Worm (Caenorhabditis elegans): Measurements from ENCODE around the gene egg-2.

DNA sequence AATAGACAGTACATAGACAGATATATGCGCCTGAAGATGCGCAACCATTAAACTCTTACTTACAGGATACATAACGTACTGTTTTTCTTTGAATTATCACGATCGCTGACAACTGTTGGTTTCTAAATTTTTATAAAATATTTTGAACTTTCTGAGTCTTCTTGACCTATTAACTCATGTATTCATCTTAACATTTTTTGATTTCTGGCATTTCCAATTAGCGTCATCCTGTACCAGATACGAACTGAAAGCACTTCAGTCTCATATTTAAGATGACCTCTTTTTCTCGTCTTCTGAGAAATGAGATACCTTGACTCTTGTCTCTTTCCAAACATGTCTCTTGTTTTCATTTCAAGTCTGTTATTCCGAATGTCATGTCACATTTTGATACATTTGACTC is 46.6 kb downstream of the egg-2 start:
- TF ChIP-seq ceh-20 (GFP tag; IDR thresholded peaks at IDR 0.05): no peak
- TF ChIP-seq lin-13 (GFP tag; optimal IDR thresholded peaks at IDR 0.05): no peak
- TF ChIP-seq lim-7 (GFP tag; IDR thresholded peaks at IDR 0.05): no peak
- no peak for TF ChIP-seq duxl-1 (tag; optimal IDR thresholded peaks at IDR 0.05; ENCODE audit: poor library complexity)
- no peak for TF ChIP-seq nhr-6 (tag; optimal IDR thresholded peaks at IDR 0.05)
- TF ChIP-seq nhr-28 (tag; optimal IDR thresholded peaks at IDR 0.05): no peak
- no peak for TF ChIP-seq fkh-10 (GFP tag; optimal IDR thresholded peaks at IDR 0.05)
- TF ChIP-seq fos-1 (tag; optimal IDR thresholded peaks at IDR 0.05): no peak
- TF ChIP-seq lin-29 (GFP tag; IDR thresholded peaks at IDR 0.05): no peak
- TF ChIP-seq ZK546.5 (tag; optimal IDR thresholded peaks at IDR 0.05): no peak
- TF ChIP-seq unc-62 (GFP tag; optimal IDR thresholded peaks at IDR 0.05 in 1 of 2): peak in 1 of 2 experiments; percentile 95
- no peak for TF ChIP-seq unc-62 (tag; optimal IDR thresholded peaks at IDR 0.05)
- no peak for TF ChIP-seq nhr-237 (tag; optimal IDR thresholded peaks at IDR 0.05)

All from whole organism, L4 larva.